Comparison of ENCODE assay signal across 2 worm cellular contexts in genomic region chrX:2144875-2145274, ce11.
TF ChIP-seq lines count a peak whose summit lies in the region.

No protein-coding gene starts in this region.

TF ChIP-seq in whole organism, L4 larva, 104 proteins besides CTCF, POLR2A, EP300 and RAD21:
- TF ChIP-seq set-16 (GFP tag; IDR thresholded peaks at IDR 0.05; lab: Robert Waterston, UW) (peak; percentile 94), aly-2 (tag; optimal IDR thresholded peaks at IDR 0.05; lab: Kevin White, UChicago) (no peak)

TF ChIP-seq in whole organism, young adult, 124 proteins besides CTCF, POLR2A, EP300 and RAD21:
- TF ChIP-seq zfh-2 (GFP tag; conservative IDR thresholded peaks at IDR 0.05; lab: Robert Waterston, UW) (peak; percentile 88), K12H6.12 (tag; optimal IDR thresholded peaks at IDR 0.05; lab: Kevin White, UChicago) (no peak), egrh-3 (GFP tag; IDR thresholded peaks at IDR 0.05; lab: Robert Waterston, UW) (peak; percentile 75; the same call in 1 of the 2 replicates), rpc-1 (optimal IDR thresholded peaks at IDR 0.05; lab: Kevin White, UChicago) (no peak), rpc-1 (tag; optimal IDR thresholded peaks at IDR 0.05; lab: Kevin White, UChicago) (no peak)
TF ChIP-seq in whole organism, young adult: peak in this region for 2.
